Worm (Caenorhabditis elegans) whole organism, young adult: ENCODE measurements around the gene scc-1.

Source experiments
- dpl-1 ChIP-seq: fragments of 150-350 bp; optimal IDR thresholded peaks from 2 replicates; lab custom pipeline; 2014; ENCODE audit warnings: missing biosample characterization, missing genetic modification reagents, missing genetic modification characterization
- egl-44 ChIP-seq: fragments of 200-800 bp; sonication (Bioruptor generic); IDR thresholded peaks from 2 replicates; pipeline ENCODE4 v1.3.6; 2022; ENCODE audit warnings: missing genetic modification reagents, missing genetic modification characterization, missing compliant biosample characterization
- lin-35 ChIP-seq, 3 experiments: fragments of 150-350 bp in 2 of 3; sonication (generic microtip) in 1 of 3; optimal IDR thresholded peaks; 2 replicates each; lab custom pipeline; 2014 to 2018; ENCODE audit warnings: missing biosample characterization in 3 of 3, missing genetic modification characterization in 3 of 3, missing genetic modification reagents in 3 of 3
- snpc-1.1 ChIP-seq: sonication (generic microtip); optimal IDR thresholded peaks from 2 replicates; lab custom pipeline; 2017; ENCODE audit warnings: missing genetic modification characterization, mild to moderate bottlenecking, missing compliant biosample characterization, antibody characterized with exemption, moderate library complexity, missing genotype, missing genetic modification reagents; ENCODE audit not compliant: insufficient read depth
- snpc-1.3 ChIP-seq: sonication (generic microtip); optimal IDR thresholded peaks from 2 replicates; lab custom pipeline; 2017; ENCODE audit warnings: missing genetic modification characterization, mild to moderate bottlenecking, missing compliant biosample characterization, antibody characterized with exemption, moderate library complexity, missing genotype, missing genetic modification reagents; ENCODE audit not compliant: insufficient read depth
- snpc-3.4 ChIP-seq: sonication (generic microtip); optimal IDR thresholded peaks from 2 replicates; lab custom pipeline; 2017; ENCODE audit warnings: missing genetic modification characterization, mild to moderate bottlenecking, missing compliant biosample characterization, antibody characterized with exemption, moderate library complexity, missing genotype, missing genetic modification reagents
- unc-62 ChIP-seq: fragments of 150-350 bp; optimal IDR thresholded peaks from 2 replicates; lab custom pipeline; 2014; ENCODE audit warnings: missing biosample characterization, missing genetic modification reagents, missing genetic modification characterization

DNA sequence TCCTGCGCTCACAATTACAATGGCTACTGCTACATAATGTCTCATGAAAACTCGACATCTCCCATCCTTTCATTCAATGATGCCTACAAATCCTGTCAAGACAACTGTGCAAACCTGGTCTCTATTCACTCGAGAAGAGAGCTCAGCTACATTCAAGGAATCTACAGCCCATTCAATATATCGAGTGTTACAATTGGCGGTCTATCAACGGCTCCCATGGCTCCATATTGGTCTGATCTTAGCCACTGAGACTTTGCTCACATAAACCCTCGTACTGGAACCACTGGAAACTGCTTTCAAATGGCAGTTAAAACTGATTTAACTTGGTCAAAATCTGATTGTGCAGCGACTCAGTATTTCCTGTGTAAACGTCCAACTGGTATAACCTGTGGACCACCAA, 23.0 kb upstream of the scc-1 start, which contains the start of gene T05A7.3:
- no peak for TF ChIP-seq snpc-1.3
- TF ChIP-seq lin-35 (GFP tag; optimal IDR thresholded peaks at IDR 0.05; lab: Kevin White, UChicago): no peak
- no peak for TF ChIP-seq unc-62
- TF ChIP-seq snpc-1.1 (tag; lab: Kevin White, UChicago): no peak
- TF ChIP-seq snpc-3.4: no peak
- no peak for TF ChIP-seq dpl-1
- TF ChIP-seq egl-44: no peak
